Worm (Caenorhabditis elegans) whole organism, L4/young adult: ENCODE results near the gene Y54F10BM.20.
"Not testable (repeated sequence)": the region's sequence is repeated elsewhere in the genome, so short reads cannot be mapped to it uniquely, and the experiment has no call there.

Experiments
- W03F9.2 ChIP-seq: fragments of 150-350 bp; optimal IDR thresholded peaks from 2 replicates; lab custom pipeline; 2014; ENCODE audit warnings: missing biosample characterization, missing genetic modification characterization
- dao-5 ChIP-seq: sonication (generic microtip); optimal IDR thresholded peaks from 2 replicates; lab custom pipeline; 2016; ENCODE audit warnings: missing genotype, missing genetic modification characterization, moderate library complexity, missing compliant biosample characterization
- him-1 ChIP-seq: sonication (generic microtip); optimal IDR thresholded peaks from 2 replicates; lab custom pipeline; 2016; ENCODE audit warnings: missing genotype, missing genetic modification reagents, missing genetic modification characterization, missing compliant biosample characterization

The Y54F10BM.20 gene

DNA sequence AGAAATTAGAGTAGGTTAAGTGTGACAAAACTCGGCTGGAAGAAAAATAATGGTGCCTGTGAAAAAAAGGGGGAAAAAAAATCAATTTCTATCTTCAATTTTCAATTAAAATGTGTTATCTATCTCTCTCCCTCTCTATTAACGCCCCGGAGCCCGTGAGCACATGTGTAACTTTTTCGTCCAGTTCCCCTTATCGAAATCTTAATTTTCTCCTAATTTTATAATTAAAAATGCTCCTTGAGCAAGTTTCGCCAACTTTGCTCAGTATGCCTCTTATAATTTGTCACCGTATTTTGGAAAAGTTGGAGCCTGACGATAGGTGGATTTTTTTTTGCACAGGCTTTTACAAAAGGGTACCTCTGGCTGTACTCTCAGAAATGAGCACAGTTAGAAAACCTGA, at the start of gene Y54F10BM.20, which contains the start of gene fbxa-1:
Gene Y54F10BM.20 (plus strand): TSS at position 231 of the 400 bp plus-strand sequence.
Gene fbxa-1 (minus strand): TSS at position 101 of the 400 bp plus-strand sequence.
- TF ChIP-seq dao-5 (tag; lab: Kevin White, UChicago) (no peak), W03F9.2 (no peak), him-1 (tag; lab: Kevin White, UChicago) (no peak)

DNA sequence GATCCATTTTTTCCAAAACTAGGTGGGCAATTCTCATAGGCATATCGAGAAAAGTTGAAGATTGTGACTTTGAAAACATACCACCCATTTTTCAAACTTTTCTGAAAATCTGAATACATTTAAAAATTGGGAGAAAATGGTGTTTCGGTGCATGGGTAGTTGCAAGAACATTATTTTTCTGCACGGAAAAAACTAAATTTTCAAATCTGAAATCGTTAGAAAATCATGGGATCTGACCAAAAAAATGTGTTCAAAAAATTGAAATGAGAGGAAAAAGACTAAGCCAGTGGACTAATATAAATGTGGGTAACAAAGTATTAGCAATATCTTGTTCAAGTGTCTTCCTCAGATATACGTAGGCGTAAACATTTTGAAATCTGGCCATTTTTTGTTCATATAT, 49.2 kb upstream of the Y54F10BM.20 start, which contains the start of gene fbxa-43:
Gene fbxa-43 (minus strand): TSS at position 101 of the 400 bp plus-strand sequence.
- TF ChIP-seq him-1 (tag; lab: Kevin White, UChicago) (no peak), dao-5 (tag; lab: Kevin White, UChicago) (no peak), W03F9.2 (no peak)

DNA sequence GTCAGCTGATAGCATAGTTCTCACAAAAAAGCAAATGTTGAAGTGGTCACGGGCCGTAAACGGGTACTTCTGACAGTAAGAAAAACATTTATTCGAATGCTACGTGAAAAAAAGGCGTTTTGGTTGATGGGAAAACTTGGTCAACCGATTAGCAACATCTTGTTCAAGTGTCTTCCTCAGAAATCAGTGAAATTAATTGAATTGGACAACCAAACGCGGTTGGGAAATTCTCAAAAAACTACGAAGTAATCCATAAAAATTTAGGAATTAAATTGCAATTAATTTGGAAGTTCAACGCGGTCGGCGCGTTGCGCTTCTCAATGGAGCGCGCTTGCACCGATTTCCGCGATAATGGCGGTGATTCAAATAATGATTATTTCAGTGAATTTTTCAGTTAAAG, 48.7 kb upstream of the Y54F10BM.20 start:
- TF ChIP-seq W03F9.2 (no peak), him-1 (tag; lab: Kevin White, UChicago) (no peak), dao-5 (tag; lab: Kevin White, UChicago) (no peak)

DNA sequence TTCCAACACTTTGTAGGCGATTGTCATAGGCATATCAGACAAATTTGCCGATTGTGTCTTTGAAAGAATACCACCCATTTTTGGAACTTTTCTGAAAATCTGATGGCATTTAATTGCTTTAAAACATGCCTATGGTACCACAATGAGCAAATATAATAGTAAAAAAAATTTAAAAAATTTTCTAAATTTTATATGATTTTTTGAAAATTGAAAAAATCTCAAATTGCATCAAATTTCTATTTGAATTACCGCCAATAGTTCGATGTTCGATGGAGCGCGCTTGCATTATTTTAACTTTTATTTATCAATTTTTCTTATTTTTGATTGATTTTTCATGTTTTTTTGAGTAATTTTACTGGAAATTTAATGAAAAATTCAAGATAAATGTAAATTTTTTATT, 46.7 kb upstream of the Y54F10BM.20 start, which contains the start of gene fbxa-42:
Gene fbxa-42 (minus strand): TSS at position 101 of the 400 bp plus-strand sequence.
- not testable (repeated sequence) for TF ChIP-seq dao-5 (tag; lab: Kevin White, UChicago); him-1 (tag; lab: Kevin White, UChicago); W03F9.2

ce11 chrIII:2262942-2263341, 45.1 kb upstream of the Y54F10BM.20 start, which contains the start of gene Y54F10BM.6:
TSS of gene Y54F10BM.6 (plus strand) at chrIII:2263242.
- TF ChIP-seq dao-5 (tag; lab: Kevin White, UChicago), result no peak
- no peak for TF ChIP-seq him-1 (tag; lab: Kevin White, UChicago)
- no peak for TF ChIP-seq W03F9.2

DNA sequence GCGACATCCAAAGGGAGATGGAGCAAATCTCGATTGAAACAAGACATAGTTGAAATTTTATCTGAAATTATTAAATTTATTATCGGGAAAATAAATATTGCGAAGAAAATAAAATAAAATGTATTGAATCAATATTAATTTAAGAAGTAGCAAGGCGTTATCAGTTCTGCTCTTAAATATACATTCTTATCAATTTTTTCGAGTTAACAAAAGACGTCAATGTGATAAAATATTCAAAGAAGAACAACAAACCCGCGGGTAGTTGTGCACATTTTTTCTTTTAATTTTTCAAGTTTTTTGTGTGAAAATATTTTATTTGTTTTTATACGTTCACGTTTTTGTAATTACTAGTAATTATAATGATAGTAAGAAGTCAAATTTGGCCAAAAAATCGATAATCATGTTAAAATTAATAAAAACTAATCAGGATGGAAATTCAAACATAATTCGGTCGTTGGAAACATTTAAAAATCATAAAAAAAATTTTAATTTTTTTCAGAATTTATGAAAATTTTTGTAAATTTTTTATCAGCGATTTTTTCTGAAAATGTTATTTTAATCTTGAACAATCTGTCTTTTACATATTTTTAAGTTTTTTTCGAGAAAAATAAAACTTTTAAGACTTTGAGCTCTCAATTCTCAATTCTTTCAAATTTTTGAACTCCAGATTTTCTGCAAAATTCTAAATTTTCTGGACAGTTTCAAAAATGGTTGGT, 41.9 kb upstream of the Y54F10BM.20 start, which contains the start of gene fbxa-9:
Gene fbxa-9 (plus strand): TSS at position 666 of the 716 bp plus-strand sequence.
- TF ChIP-seq him-1 (tag; lab: Kevin White, UChicago) (no peak), W03F9.2 (no peak), dao-5 (tag; lab: Kevin White, UChicago) (no peak)

DNA sequence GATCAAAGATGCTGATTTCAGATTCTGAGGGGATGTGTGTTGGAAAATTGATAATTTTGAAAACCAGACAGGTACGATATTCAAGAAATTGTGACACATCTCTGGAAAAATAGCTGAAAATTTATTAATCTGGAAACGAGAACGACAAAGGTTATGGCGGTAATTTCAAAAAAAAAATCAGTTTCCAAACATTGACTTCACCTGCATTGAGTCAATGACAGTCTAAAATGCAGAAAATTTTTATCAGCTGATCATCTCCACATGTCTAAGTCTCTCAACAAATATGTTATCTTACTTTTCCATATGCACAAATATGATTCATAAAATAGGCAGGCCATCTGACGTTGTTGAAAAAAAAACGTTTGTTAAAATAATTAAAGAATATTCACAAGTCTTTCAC, 36.0 kb upstream of the Y54F10BM.20 start, which contains the start of gene fbxa-48:
Gene fbxa-48 (minus strand): TSS at position 101 of the 400 bp plus-strand sequence.
- no peak for TF ChIP-seq W03F9.2
- TF ChIP-seq him-1 (tag; lab: Kevin White, UChicago), result no peak
- TF ChIP-seq dao-5 (tag; lab: Kevin White, UChicago), result no peak

DNA sequence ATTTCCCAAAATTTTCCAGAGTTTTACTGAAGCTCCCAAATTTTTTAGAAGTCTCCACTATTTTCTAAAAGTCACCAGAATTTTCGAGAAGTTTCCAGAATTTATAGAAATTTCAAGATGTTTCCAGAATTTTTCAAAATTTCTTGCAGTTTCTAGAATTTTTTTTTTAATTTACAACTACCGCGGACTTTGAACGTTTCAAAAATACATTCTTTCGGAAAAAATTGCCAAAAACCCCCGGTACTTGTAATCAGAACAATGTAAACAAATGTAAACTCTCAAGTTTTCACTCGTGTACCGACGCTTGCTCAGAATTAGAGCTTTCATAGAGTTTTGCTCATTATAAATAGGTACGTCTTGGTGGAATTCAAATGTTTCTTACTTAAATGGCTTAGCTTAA, 35.3 kb upstream of the Y54F10BM.20 start, which contains the start of gene fbxa-39:
Gene fbxa-39 (plus strand): TSS at position 301 of the 400 bp plus-strand sequence.
- TF ChIP-seq him-1 (tag; lab: Kevin White, UChicago) (no peak), dao-5 (tag; lab: Kevin White, UChicago) (no peak), W03F9.2 (no peak)

DNA sequence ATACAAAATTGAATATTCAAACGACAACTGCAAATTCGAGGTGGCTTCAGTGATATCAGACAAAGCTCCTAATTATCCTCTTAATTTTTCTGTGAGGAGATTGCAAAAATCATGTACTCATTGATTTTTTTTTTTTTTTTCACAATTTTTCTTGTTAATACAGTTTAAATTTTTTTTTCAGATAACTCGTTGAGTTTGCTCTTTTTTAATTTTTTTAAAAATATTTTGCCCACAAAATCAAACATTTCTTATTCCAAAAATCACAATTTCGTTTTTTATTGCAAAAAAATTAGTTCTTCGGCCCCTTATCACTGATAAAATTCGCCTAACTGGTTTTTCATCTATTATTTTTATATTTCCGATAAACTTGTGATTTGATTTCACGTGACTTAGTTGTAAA, 31.2 kb upstream of the Y54F10BM.20 start, which contains the start of gene Y54F10BM.21:
Gene Y54F10BM.21 (plus strand): TSS at position 301 of the 400 bp plus-strand sequence.
- TF ChIP-seq him-1 (tag; lab: Kevin White, UChicago), result no peak

- TF ChIP-seq W03F9.2 (no peak), him-1 (tag; lab: Kevin White, UChicago) (no peak), dao-5 (tag; lab: Kevin White, UChicago) (no peak)
Measured at ce11 chrIII:2279457-2279856, 28.6 kb upstream of the Y54F10BM.20 start, which contains the start of gene Y54F10BM.23. TSS of gene Y54F10BM.23 (minus strand) at chrIII:2279557.

DNA sequence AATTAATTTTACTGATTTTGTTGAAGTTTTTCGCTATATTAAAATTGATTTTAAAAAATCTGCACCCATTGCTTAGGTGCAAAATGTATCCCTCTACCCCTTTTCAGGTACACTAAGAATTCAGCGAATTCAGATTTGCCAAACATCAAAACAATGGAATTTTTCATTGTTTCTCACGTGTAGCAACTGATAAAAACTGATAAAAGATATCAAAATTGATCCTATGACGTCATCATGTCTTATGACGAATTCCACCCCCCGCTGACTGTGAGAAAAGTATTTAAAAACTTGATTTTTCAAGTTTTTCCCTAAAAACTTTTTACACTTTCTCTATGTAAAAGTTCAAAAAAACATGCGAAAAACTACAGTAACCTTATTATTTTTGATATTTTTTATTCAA, 27.5 kb upstream of the Y54F10BM.20 start, which contains the start of gene Y54F10BM.22:
Gene Y54F10BM.22 (plus strand): TSS at position 331 of the 400 bp plus-strand sequence.
- TF ChIP-seq dao-5 (tag; lab: Kevin White, UChicago) (no peak), him-1 (tag; lab: Kevin White, UChicago) (no peak), W03F9.2 (no peak)

DNA sequence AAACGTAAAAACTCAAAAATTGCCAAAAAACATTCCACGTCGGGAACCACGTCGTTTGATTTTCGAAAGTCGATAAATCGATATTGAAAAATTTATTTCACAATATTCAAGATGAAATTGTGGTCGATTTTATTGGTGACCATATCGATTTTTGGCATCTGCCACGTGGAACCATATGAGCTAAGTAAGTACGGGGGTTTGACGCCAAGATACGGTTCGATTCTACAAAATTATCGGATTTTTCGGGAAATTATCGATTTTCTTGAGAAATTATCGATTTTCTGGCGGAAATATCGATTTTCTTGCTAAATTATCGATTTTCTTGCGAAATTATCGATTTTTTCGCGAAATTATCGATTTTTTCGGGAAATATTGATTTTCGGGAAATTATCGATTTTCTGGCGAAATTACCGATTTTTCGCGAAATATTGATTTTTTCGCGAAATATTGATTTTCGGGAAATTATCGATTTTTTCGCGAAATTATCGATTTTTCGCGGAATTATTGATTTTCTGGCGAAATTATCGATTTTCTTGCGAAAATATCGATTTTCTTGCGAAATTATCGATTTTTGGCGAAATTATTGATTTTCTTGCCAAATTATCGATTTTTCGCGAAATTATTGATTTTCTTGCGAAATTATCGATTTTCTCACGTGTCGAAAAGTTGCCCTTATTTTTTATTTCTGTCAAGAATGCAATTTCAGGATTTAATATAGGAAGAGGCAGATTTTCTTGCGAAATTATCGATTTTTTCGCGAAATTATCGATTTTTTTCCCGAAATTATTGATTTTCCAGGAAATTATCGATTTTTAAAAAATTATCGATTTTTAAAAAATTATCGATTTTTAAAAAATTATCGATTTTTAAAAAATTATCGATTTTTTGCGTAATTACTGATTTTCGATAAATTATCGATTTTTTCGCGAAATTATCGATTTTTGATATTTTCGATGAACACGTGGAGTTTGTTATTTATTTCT, 25.8 kb upstream of the Y54F10BM.20 start, which contains the start of gene Y54F10BM.3:
Gene Y54F10BM.3 (plus strand): TSS at position 51 of the 983 bp plus-strand sequence.
- no peak for TF ChIP-seq W03F9.2
- no peak for TF ChIP-seq dao-5 (tag; lab: Kevin White, UChicago)
- TF ChIP-seq him-1 (tag; lab: Kevin White, UChicago), result no peak

DNA sequence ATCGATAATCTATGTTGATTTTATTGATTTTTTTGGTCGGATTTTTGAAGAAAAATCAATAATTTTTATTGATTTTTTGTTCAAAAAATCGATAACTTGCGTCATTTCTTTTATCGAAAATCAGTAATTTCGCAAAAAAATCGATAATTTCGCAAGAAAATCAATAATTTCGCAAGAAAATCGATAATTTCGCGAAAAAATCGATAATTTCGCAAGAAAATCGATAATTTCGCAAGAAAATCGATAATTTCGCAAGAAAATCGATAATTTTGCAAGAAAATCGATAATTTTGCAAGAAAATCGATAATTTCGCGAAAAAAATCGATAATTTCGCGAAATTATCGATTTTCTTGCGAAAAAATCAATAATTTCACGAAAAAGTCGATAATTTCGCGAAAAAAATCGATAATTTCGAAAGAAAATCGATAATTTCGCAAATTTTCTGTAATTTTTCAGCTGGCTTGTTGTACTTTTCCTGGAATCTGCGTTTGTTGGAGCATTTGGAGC, 24.7 kb upstream of the Y54F10BM.20 start:
- TF ChIP-seq him-1 (tag; lab: Kevin White, UChicago) (no peak), dao-5 (tag; lab: Kevin White, UChicago) (no peak), W03F9.2 (no peak)
